Fruit fly (Drosophila melanogaster): ENCODE results near the gene Tom.

Tom gene

DNA sequence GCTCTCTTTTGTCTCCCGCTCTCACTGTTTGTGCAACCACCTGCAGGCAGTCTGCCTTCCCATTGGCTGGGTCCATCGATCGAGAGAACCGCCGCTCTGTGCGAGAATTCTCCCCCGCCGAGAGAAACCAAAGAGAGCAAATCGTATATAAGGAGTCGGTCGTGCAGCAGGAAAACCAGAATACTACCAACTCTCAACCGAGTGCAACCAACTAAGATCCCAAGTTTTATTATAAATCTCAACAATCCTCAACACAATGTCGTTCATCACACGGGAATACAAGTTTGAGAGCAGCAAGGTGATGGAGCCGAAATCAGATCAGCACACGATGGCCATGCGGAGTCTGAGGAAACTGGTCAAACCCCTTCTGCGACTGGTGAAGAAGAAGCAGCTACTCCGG lies at the start of gene Tom:
Gene Tom (plus strand): TSS at position 174 of the 400 bp plus-strand sequence.
- TF ChIP-seq h (optimal IDR thresholded peaks at IDR 0.05) (no peak), Myc (optimal IDR thresholded peaks at IDR 0.05) (no peak), ttk (optimal IDR thresholded peaks at IDR 0.05) (no peak), insv (optimal IDR thresholded peaks at IDR 0.05) (no peak), Sin3A (optimal IDR thresholded peaks at IDR 0.05) (no peak), psq (optimal IDR thresholded peaks at IDR 0.05) (no peak)

DNA sequence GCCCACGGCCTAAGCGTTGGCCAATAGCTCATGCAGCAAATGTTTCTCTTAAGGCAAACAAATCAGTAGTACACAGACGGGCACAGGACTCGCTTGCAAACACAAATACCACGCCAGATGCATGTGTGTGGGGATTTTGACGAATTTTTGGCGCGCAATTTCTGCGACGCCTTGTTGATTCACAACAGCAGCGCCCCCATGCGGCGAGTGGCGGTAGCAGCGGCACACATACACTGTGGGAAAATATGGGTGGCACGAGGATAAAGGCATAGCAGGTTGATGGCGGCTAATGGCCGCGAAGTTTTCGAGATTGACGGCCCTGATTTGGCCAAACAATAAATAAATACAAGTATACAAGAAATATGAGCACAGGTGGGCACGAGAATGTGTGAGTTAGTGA lies 43.5 kb upstream of the Tom start:
- TF ChIP-seq psq (optimal IDR thresholded peaks at IDR 0.05) (no peak), Myc (optimal IDR thresholded peaks at IDR 0.05) (no peak), ttk (optimal IDR thresholded peaks at IDR 0.05) (no peak), Sin3A (optimal IDR thresholded peaks at IDR 0.05) (no peak), h (optimal IDR thresholded peaks at IDR 0.05) (no peak), insv (optimal IDR thresholded peaks at IDR 0.05) (no peak)

DNA sequence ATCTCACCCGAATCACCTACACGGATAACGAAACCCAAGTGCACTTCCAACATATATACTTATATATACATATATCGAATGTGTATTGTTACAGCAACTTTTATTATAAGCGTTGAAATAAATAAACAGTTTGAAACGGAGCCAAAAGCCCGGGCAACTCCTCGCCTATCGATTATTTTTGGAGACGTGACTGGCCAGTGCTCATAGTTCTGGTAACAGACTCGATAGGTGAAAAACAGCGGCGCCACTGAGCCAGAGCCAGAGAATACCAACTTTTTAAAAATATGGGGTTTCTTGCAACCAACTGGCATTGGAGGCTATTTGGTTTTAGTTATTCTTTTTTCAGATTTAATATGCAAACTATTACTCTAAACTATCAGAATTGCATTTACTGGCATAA lies 26.4 kb upstream of the Tom start:
- TF ChIP-seq h (optimal IDR thresholded peaks at IDR 0.05) (no peak), Sin3A (optimal IDR thresholded peaks at IDR 0.05) (no peak), insv (optimal IDR thresholded peaks at IDR 0.05) (no peak), psq (optimal IDR thresholded peaks at IDR 0.05) (no peak), ttk (optimal IDR thresholded peaks at IDR 0.05) (no peak), Myc (optimal IDR thresholded peaks at IDR 0.05) (no peak)

DNA sequence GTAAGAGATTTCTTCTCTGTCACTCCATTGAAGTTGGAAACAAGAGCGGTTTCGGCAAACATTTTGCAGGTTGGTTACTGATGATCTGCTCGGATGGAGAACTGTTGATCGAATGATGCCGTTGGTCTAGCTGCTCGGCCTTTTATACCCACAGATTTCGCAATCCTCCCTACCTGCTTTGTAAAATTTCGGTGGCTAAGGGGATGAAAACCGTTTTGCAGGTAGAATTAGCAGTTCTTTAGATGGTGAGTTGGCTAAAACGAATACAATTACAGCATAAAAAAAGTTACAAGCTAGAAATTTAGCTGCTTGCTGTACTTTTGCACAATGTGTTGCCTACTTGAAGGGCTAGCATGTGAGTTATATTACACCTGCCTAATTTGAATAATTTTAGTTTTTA lies 24.9 kb upstream of the Tom start, which contains the start of gene CG13465:
Gene CG13465 (minus strand): TSS at position 101 of the 400 bp plus-strand sequence.
- TF ChIP-seq ttk (optimal IDR thresholded peaks at IDR 0.05) (no peak), psq (optimal IDR thresholded peaks at IDR 0.05) (no peak), Sin3A (optimal IDR thresholded peaks at IDR 0.05) (no peak), Myc (optimal IDR thresholded peaks at IDR 0.05) (no peak), h (optimal IDR thresholded peaks at IDR 0.05) (no peak), insv (optimal IDR thresholded peaks at IDR 0.05) (no peak)

DNA sequence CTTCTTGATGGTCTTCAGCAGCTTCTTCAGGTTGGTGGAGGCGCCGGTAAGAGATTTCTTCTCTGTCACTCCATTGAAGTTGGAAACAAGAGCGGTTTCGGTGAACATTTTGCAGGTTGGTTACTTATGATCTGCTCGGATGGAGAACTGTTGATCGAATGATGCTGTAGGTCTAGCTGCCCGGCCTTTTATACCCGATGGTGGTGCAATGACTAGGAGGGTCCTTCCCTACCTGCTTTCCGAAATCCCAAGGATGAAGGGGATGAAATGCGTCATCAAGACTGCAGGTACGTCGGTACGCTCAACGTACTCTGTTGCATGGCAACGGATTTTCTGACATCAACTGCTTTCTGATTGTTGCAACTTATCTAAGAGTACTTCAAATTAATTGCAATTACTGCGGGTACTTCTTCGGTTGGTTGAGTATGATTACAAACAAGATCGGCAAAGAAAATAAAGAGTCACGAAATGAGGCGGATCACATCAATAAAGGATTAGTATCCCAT lies 23.1 kb upstream of the Tom start, which contains the start of gene BobA:
Gene BobA (minus strand): TSS at position 165 of the 506 bp plus-strand sequence.
- TF ChIP-seq ttk (optimal IDR thresholded peaks at IDR 0.05) (no peak), Myc (optimal IDR thresholded peaks at IDR 0.05) (no peak), Sin3A (optimal IDR thresholded peaks at IDR 0.05) (no peak), insv (optimal IDR thresholded peaks at IDR 0.05) (no peak), h (optimal IDR thresholded peaks at IDR 0.05) (no peak), psq (optimal IDR thresholded peaks at IDR 0.05) (no peak)

DNA sequence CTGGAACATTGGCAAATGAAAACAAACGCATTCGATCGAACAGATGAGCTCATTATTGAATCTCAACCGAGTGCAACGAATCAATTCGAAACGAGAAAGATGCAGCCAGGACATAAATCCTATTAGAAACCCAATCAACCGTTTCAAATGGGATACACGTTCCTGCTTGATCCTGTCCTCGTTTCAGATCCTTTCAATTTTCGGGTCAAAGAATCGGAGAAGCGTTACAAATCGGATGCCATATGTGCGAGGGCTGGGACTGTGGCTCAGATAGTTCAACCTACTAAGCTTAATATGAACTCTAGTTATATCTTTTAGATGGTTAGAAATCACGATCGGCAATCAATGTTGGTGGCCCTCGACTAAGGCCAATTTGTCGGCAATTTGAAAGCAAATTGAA lies 19.2 kb upstream of the Tom start:
- TF ChIP-seq psq (optimal IDR thresholded peaks at IDR 0.05) (no peak), insv (optimal IDR thresholded peaks at IDR 0.05) (no peak), ttk (optimal IDR thresholded peaks at IDR 0.05) (no peak), Sin3A (optimal IDR thresholded peaks at IDR 0.05) (no peak), h (optimal IDR thresholded peaks at IDR 0.05) (no peak), Myc (optimal IDR thresholded peaks at IDR 0.05) (no peak)

DNA sequence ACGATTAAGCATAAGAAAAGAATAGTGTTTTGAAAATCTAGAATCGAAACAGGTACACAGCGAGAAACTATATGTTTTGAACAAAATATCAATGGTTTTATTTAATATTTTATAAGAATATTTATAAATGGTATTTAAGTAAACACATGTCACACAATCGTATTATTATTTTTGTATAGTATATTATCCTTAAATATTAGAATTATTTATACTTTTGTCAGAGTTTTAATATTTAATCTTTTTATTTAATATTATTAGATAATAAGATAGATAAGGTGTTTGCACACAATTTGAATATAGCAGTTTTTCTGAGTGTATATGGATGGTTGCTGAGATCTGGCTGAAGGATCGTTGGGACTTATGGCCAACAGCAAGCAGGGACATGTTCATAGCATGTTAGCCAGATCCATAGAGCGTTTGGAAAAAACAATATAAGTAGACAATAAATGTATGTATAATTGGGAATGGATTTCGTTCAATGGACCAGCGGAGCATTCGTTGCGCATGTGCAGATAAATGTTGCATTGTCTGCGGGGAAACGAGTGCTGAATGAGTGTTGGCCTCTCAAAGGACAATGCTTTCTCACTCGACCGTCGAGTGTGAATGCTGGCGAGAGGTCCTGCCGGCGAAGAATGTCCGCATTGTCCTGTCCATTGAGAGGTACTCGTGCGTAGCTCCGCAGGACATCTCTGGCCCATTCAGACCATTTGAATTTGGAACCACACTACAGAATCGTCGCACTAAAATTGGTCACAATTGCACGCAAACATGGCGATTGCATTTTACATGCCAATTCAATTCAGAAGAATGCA lies 16.1 kb upstream of the Tom start:
- no peak for TF ChIP-seq Sin3A (optimal IDR thresholded peaks at IDR 0.05)
- TF ChIP-seq ttk (optimal IDR thresholded peaks at IDR 0.05) = no peak
- TF ChIP-seq psq (optimal IDR thresholded peaks at IDR 0.05) = no peak

DNA sequence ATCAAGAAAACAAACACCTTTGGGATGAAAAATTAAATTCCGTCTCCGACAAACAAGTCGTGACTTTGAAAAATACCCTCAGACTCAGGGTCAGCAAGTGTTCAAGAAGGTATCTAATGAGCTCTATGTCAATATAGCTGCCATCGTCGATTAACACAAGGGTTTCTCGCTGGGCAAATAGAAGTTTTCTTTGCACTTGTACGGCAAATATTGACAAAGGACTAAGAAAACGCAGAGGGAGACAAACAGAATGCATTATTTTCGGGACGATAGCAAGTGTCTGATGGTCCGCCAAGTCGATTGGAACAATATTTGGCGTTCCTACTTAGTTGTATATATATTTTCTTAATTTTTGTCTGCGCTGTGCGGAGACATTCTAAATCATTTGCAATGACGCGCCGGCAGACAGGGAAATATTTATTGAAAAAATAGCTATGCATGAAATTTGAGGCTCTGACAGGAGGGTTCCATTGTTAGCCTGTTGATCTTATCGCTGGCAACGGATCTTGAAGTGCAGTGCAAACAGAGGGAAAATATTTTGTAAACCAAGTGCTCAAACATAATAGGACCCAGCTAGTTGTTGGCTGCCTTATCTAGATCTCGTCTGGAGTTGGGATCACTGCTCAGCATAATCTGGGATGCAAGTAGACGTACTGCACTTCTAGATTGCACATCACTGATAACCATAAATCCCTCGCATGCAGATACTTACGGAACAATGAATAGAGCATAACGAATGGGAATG lies 12.7 kb upstream of the Tom start:
- TF ChIP-seq insv (optimal IDR thresholded peaks at IDR 0.05) (no peak), psq (optimal IDR thresholded peaks at IDR 0.05) (no peak), h (optimal IDR thresholded peaks at IDR 0.05) (no peak), ttk (optimal IDR thresholded peaks at IDR 0.05) (no peak), Myc (optimal IDR thresholded peaks at IDR 0.05) (no peak), Sin3A (optimal IDR thresholded peaks at IDR 0.05) (no peak)

DNA sequence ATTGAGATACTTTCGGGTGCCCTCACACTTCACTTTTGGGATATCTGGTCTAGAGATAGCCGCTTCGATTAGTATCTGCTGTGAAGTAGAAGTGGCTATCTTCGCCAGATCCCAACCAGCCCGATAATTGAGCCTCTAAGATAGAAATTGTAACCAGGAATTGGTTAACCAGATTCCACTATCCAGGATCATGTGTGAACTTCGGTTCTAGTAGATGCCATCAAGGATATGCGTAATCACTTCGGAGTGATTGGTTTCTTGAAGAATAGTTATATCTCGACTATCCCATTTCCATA lies 12.2 kb upstream of the Tom start:
- TF ChIP-seq psq (optimal IDR thresholded peaks at IDR 0.05) = no peak
- no peak for TF ChIP-seq Sin3A (optimal IDR thresholded peaks at IDR 0.05)
- TF ChIP-seq Myc (optimal IDR thresholded peaks at IDR 0.05) = no peak
- TF ChIP-seq h (optimal IDR thresholded peaks at IDR 0.05) = no peak

DNA sequence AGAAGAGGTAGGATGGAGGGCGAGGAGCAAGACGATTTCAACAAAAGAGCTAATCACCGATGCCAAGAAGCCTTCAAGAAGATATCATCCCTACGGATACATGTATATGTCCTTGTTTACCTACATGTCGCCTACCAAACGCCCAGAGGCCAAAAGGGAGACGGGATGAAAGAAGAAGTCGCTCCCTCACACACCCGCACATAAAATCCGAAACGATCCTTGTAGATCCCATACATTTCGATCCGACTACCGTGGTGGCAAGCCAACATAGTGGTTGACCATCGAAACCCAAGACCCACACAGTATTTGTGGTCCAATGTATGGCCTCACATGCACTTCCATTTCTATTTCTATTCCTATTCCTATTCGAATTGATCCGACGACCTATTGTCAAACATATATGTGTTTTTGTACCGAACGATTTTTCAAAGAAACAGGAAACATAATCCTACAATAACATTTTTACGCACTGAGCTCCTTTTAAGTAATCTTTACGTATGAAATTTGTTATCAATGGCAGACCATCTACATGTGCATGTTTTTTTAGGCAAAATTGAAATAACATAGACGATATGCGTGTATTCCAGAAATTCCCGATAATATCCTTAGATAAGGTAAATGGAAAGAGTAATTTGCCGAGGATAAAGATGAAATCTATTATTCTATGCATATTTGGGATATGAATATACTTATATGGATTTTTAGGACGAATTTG lies 10.4 kb upstream of the Tom start:
- TF ChIP-seq ttk (optimal IDR thresholded peaks at IDR 0.05) = no peak
- no peak for TF ChIP-seq psq (optimal IDR thresholded peaks at IDR 0.05)
- no peak for TF ChIP-seq Sin3A (optimal IDR thresholded peaks at IDR 0.05)
- no peak for TF ChIP-seq Myc (optimal IDR thresholded peaks at IDR 0.05)
- TF ChIP-seq insv (optimal IDR thresholded peaks at IDR 0.05) = no peak
- TF ChIP-seq h (optimal IDR thresholded peaks at IDR 0.05) = no peak

DNA sequence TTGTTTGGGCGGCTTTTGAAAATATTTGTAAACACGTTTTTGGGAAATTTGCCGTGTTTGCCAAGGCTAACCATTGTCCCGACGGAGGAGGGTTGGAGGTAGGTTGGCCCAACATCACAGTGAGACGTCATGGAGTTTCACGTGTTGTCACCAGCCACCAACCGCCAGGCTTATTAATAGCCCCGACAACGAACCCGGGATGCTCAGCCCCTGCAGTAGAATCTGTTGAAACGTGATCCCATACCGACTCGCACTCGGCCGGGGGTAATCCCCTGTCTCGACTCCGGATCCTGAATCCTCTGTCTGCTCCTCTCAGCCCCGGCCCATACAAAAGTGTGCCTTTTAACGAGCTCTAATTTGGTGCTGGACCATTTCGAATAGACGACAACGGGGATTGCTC lies 8.6 kb upstream of the Tom start:
- TF ChIP-seq Sin3A (optimal IDR thresholded peaks at IDR 0.05) (no peak), h (optimal IDR thresholded peaks at IDR 0.05) (no peak), ttk (optimal IDR thresholded peaks at IDR 0.05) (no peak), psq (optimal IDR thresholded peaks at IDR 0.05) (no peak)

DNA sequence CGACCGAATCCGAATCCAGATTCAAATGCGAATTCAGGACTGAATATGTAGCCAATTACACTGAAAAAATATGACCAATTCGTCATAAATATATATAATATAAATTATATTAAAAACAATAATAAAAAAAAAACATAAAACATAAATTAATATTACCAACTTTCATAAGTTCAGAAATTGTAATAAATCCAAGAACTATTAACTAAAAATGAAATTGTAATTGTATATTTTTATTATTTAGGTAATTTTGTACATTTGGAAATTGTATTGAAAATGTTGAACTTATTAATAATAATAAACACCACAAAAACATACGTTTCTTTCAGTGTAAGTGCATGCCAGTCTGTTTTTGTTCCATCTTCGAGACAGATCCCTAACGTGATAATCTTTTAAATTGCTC lies 8.1 kb upstream of the Tom start:
- TF ChIP-seq psq (optimal IDR thresholded peaks at IDR 0.05) (no peak), Sin3A (optimal IDR thresholded peaks at IDR 0.05) (no peak), Myc (optimal IDR thresholded peaks at IDR 0.05) (no peak), h (optimal IDR thresholded peaks at IDR 0.05) (no peak), ttk (optimal IDR thresholded peaks at IDR 0.05) (no peak)
